Fruit fly (Drosophila melanogaster): ENCODE measurements around the gene Dnaaf5.

DNA sequence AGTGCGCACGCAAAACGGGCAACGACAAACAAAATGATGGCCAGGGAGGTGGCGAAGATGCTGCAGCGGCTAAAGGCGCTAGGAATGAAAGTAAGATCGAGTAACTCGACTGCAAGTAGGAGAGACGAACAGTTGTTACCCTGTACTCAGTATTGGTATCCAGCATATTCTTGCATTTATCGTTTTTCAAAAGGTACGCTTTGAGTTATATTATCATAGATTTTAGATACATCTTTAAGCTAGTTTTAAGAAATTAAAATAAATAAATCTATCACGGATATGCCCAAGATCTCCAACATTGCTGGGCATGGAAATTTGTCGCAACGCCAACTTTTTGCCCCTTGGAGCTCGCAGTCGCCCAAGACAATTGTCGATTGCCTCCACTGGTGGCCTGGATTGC, 26.3 kb upstream of the Dnaaf5 start:
- TF ChIP-seq CTCF (optimal IDR thresholded peaks at IDR 0.05): no peak
- TF ChIP-seq CG8478 (optimal IDR thresholded peaks at IDR 0.05): no peak
